Worm (Caenorhabditis elegans) whole organism, young adult: ENCODE measurements around the gene his-5.

Source experiments
- B0019.2 ChIP-seq: fragments of 200-800 bp; sonication (Bioruptor generic); conservative IDR thresholded peaks from 2 replicates; pipeline ENCODE4 v1.3.6; 2022; ENCODE audit warnings: missing genetic modification reagents, missing genetic modification characterization, missing compliant biosample characterization
- B0035.1 ChIP-seq: sonication (generic microtip); optimal IDR thresholded peaks from 2 replicates; lab custom pipeline; 2016; ENCODE audit warnings: missing genetic modification characterization, mild to moderate bottlenecking, missing compliant biosample characterization, missing genotype, missing genetic modification reagents
- C06A6.2 ChIP-seq: fragments of 200-800 bp; sonication (Bioruptor generic); conservative IDR thresholded peaks from 2 replicates; pipeline ENCODE4 v1.3.6; 2022; ENCODE audit warnings: missing genetic modification characterization, missing compliant biosample characterization
- D2030.7 ChIP-seq: fragments of 200-800 bp; sonication (Bioruptor generic); IDR thresholded peaks from 2 replicates; pipeline ENCODE4 v1.3.6; 2022; ENCODE audit warnings: missing genetic modification reagents, missing genetic modification characterization, missing compliant biosample characterization
- F10E7.11 ChIP-seq: sonication (generic microtip); optimal IDR thresholded peaks from 2 replicates; lab custom pipeline; 2017; ENCODE audit warnings: mild to moderate bottlenecking, missing genetic modification characterization, moderate library complexity, missing compliant biosample characterization
- F23B12.7 ChIP-seq: sonication (generic microtip); optimal IDR thresholded peaks from 2 replicates; lab custom pipeline; 2017; ENCODE audit warnings: missing genetic modification characterization, mild to moderate bottlenecking, missing compliant biosample characterization, antibody characterized with exemption, moderate library complexity; ENCODE audit not compliant: insufficient read depth
- F33H1.4 ChIP-seq: fragments of 200-800 bp; sonication (Bioruptor generic); IDR thresholded peaks from 2 replicates; pipeline ENCODE4 v1.3.6; 2022; ENCODE audit warnings: missing genetic modification reagents, missing genetic modification characterization, missing compliant biosample characterization
- F39B2.1 ChIP-seq: fragments of 200-800 bp; sonication (Bioruptor generic); IDR thresholded peaks from 2 replicates; pipeline ENCODE4 v1.3.6; 2022; ENCODE audit warnings: missing genetic modification reagents, missing genetic modification characterization, missing compliant biosample characterization
- F49E8.2 ChIP-seq: sonication (generic microtip); optimal IDR thresholded peaks from 3 replicates; lab custom pipeline; 2017; ENCODE audit warnings: missing genetic modification characterization, mild to moderate bottlenecking, missing compliant biosample characterization, antibody characterized with exemption, moderate library complexity; ENCODE audit not compliant: insufficient read depth
- F52B5.7 ChIP-seq: sonication (generic microtip); optimal IDR thresholded peaks from 2 replicates; lab custom pipeline; 2016; ENCODE audit warnings: mild to moderate bottlenecking, missing genetic modification characterization, missing compliant biosample characterization
- F55B11.4 ChIP-seq: sonication (generic microtip); optimal IDR thresholded peaks from 2 replicates; lab custom pipeline; 2016; ENCODE audit warnings: missing compliant biosample characterization, missing genetic modification characterization, borderline replicate concordance; ENCODE audit not compliant: insufficient read depth
- F57C9.4 ChIP-seq: sonication (generic microtip); optimal IDR thresholded peaks from 2 replicates; lab custom pipeline; 2017; ENCODE audit warnings: mild to moderate bottlenecking, missing genetic modification characterization, missing compliant biosample characterization
- T07F8.4 ChIP-seq: sonication (generic microtip); optimal IDR thresholded peaks from 2 replicates; lab custom pipeline; 2016; ENCODE audit warnings: mild to moderate bottlenecking, missing genetic modification characterization, moderate library complexity, missing compliant biosample characterization
- Y53F4B.3 ChIP-seq: fragments of 200-800 bp; sonication (Bioruptor generic); IDR thresholded peaks from 2 replicates; pipeline ENCODE4 v1.3.6; 2022; ENCODE audit warnings: missing genetic modification reagents, missing genetic modification characterization, missing compliant biosample characterization
- Y67H2A.10 ChIP-seq: fragments of 200-800 bp; sonication (Bioruptor generic); conservative IDR thresholded peaks from 2 replicates; pipeline ENCODE4 v1.3.6; 2022; ENCODE audit warnings: missing genetic modification reagents, missing genetic modification characterization, missing compliant biosample characterization
- Y79H2A.3 ChIP-seq: fragments of 200-800 bp; sonication (Bioruptor generic); conservative IDR thresholded peaks from 2 replicates; pipeline ENCODE4 v1.3.6; 2022; ENCODE audit warnings: missing genetic modification reagents, missing genetic modification characterization, missing compliant biosample characterization
- Y95B8A.8 ChIP-seq: fragments of 200-800 bp; sonication (Bioruptor generic); IDR thresholded peaks from 2 replicates; pipeline ENCODE4 v1.3.6; 2022; ENCODE audit warnings: missing genetic modification reagents, missing genetic modification characterization, missing compliant biosample characterization
- aptf-2 ChIP-seq: fragments of 200-800 bp; sonication (Bioruptor generic); conservative IDR thresholded peaks from 2 replicates; pipeline ENCODE4 v1.3.6; 2022; ENCODE audit warnings: missing genetic modification reagents, missing genetic modification characterization, missing compliant biosample characterization
- aptf-3 ChIP-seq: fragments of 200-800 bp; sonication (Bioruptor generic); IDR thresholded peaks from 2 replicates; pipeline ENCODE4 v1.3.6; 2022; ENCODE audit warnings: missing genetic modification characterization, missing compliant biosample characterization
- cebp-2 ChIP-seq: fragments of 200-800 bp; sonication (Bioruptor generic); IDR thresholded peaks from 2 replicates; pipeline ENCODE4 v1.3.6; 2022; ENCODE audit warnings: missing genetic modification characterization, missing compliant biosample characterization
- ceh-40 ChIP-seq: fragments of 200-800 bp; sonication (Bioruptor generic); IDR thresholded peaks from 2 replicates; pipeline ENCODE4 v1.3.6; 2022; ENCODE audit warnings: missing genetic modification characterization, missing compliant biosample characterization
- ceh-58 ChIP-seq: fragments of 200-800 bp; sonication (Bioruptor generic); IDR thresholded peaks from 2 replicates; pipeline ENCODE4 v1.3.6; 2022; ENCODE audit warnings: missing genetic modification characterization, missing compliant biosample characterization
- dpff-1 ChIP-seq: sonication (generic microtip); optimal IDR thresholded peaks from 2 replicates; lab custom pipeline; 2017; ENCODE audit warnings: mild to moderate bottlenecking, missing genetic modification characterization, missing compliant biosample characterization
- dpl-1 ChIP-seq: fragments of 150-350 bp; optimal IDR thresholded peaks from 2 replicates; lab custom pipeline; 2014; ENCODE audit warnings: missing biosample characterization, missing genetic modification reagents, missing genetic modification characterization
- egl-44 ChIP-seq: fragments of 200-800 bp; sonication (Bioruptor generic); IDR thresholded peaks from 2 replicates; pipeline ENCODE4 v1.3.6; 2022; ENCODE audit warnings: missing genetic modification reagents, missing genetic modification characterization, missing compliant biosample characterization
- ekl-4 ChIP-seq: fragments of 200-800 bp; sonication (Bioruptor generic); IDR thresholded peaks from 2 replicates; pipeline ENCODE4 v1.3.6; 2022; ENCODE audit warnings: missing genetic modification reagents, missing genetic modification characterization, missing compliant biosample characterization
- gei-17 ChIP-seq: fragments of 200-800 bp; sonication (Bioruptor generic); optimal IDR thresholded peaks from 2 replicates; lab custom pipeline; 2018; ENCODE audit warnings: mild to moderate bottlenecking, missing genetic modification characterization, missing compliant biosample characterization
- him-1 ChIP-seq: sonication (generic microtip); optimal IDR thresholded peaks from 2 replicates; lab custom pipeline; 2016; ENCODE audit warnings: missing genotype, missing genetic modification reagents, missing genetic modification characterization, missing compliant biosample characterization
- hlh-12 ChIP-seq: sonication (generic microtip); optimal IDR thresholded peaks from 2 replicates; lab custom pipeline; 2016; ENCODE audit warnings: missing genetic modification characterization, missing compliant biosample characterization
- hmg-20 ChIP-seq: fragments of 200-800 bp; sonication (Bioruptor generic); IDR thresholded peaks from 2 replicates; pipeline ENCODE4 v1.3.6; 2022; ENCODE audit warnings: missing genetic modification reagents, missing genetic modification characterization, missing compliant biosample characterization
- hrde-1 ChIP-seq: sonication (generic microtip); optimal IDR thresholded peaks from 2 replicates; lab custom pipeline; 2016; ENCODE audit warnings: missing genetic modification characterization, mild to moderate bottlenecking, missing compliant biosample characterization, moderate library complexity, missing genotype, missing genetic modification reagents, borderline replicate concordance
- lag-1 ChIP-seq: fragments of 200-800 bp; sonication (Bioruptor generic); IDR thresholded peaks from 2 replicates; pipeline ENCODE4 v1.3.6; 2022; ENCODE audit warnings: missing genetic modification reagents, missing genetic modification characterization, missing compliant biosample characterization
- lin-40 ChIP-seq: sonication (generic microtip); optimal IDR thresholded peaks from 2 replicates; lab custom pipeline; 2016; ENCODE audit warnings: missing genetic modification characterization, mild to moderate bottlenecking, missing compliant biosample characterization, missing genotype, missing genetic modification reagents
- lin-54 ChIP-seq: fragments of 200-800 bp; sonication (Bioruptor generic); optimal IDR thresholded peaks from 2 replicates; lab custom pipeline; 2018; ENCODE audit warnings: mild to moderate bottlenecking, missing genetic modification characterization, missing compliant biosample characterization
- madf-10 ChIP-seq: sonication (generic microtip); optimal IDR thresholded peaks from 2 replicates; lab custom pipeline; 2016; ENCODE audit warnings: mild to moderate bottlenecking, missing genetic modification characterization, missing compliant biosample characterization
- madf-8 ChIP-seq: fragments of 200-800 bp; sonication (Bioruptor generic); conservative IDR thresholded peaks from 2 replicates; pipeline ENCODE4 v1.3.6; 2022; ENCODE audit warnings: missing genetic modification reagents, missing genetic modification characterization, missing compliant biosample characterization
- mes-4 ChIP-seq: sonication (generic microtip); optimal IDR thresholded peaks from 2 replicates; lab custom pipeline; 2016; ENCODE audit warnings: missing genotype, missing genetic modification characterization, missing compliant biosample characterization
- nfya-1 ChIP-seq: sonication (generic microtip); optimal IDR thresholded peaks from 2 replicates; lab custom pipeline; 2017; ENCODE audit warnings: antibody characterized with exemption, missing compliant biosample characterization, missing genetic modification characterization, borderline replicate concordance; ENCODE audit not compliant: insufficient read depth
- nfyb-1 ChIP-seq: fragments of 200-800 bp; sonication (Bioruptor generic); IDR thresholded peaks from 2 replicates; pipeline ENCODE4 v1.3.6; 2022; ENCODE audit warnings: missing genetic modification reagents, missing genetic modification characterization, missing compliant biosample characterization
- nhr-179 ChIP-seq: sonication (generic microtip); optimal IDR thresholded peaks from 2 replicates; lab custom pipeline; 2016; ENCODE audit warnings: mild to moderate bottlenecking, missing genetic modification characterization, missing compliant biosample characterization
- nhr-27 ChIP-seq: fragments of 200-800 bp; sonication (Bioruptor generic); optimal IDR thresholded peaks from 2 replicates; lab custom pipeline; 2018; ENCODE audit warnings: mild to moderate bottlenecking, missing genetic modification characterization, moderate library complexity, missing compliant biosample characterization
- nhr-80 ChIP-seq: sonication (generic microtip); optimal IDR thresholded peaks from 2 replicates; lab custom pipeline; 2016; ENCODE audit warnings: missing genetic modification characterization, missing compliant biosample characterization
- pbrm-1 ChIP-seq: fragments of 200-800 bp; sonication (Bioruptor generic); IDR thresholded peaks from 2 replicates; pipeline ENCODE4 v1.3.6; 2022; ENCODE audit warnings: missing genetic modification reagents, missing genetic modification characterization, missing compliant biosample characterization
- rpc-1 ChIP-seq, 2 experiments: fragments of 150-350 bp in 1 of 2; sonication (generic microtip) in 1 of 2; optimal IDR thresholded peaks; 2 replicates each; lab custom pipeline; 2014 to 2018; ENCODE audit warnings: missing biosample characterization in 1 of 2, missing genetic modification characterization in 1 of 2, missing genetic modification reagents in 1 of 2, missing genotype in 1 of 2
- sdz-38 ChIP-seq: sonication (generic microtip); optimal IDR thresholded peaks from 2 replicates; lab custom pipeline; 2016; ENCODE audit warnings: missing genotype, missing genetic modification characterization, missing compliant biosample characterization
- sea-2 ChIP-seq: fragments of 200-800 bp; sonication (Bioruptor generic); IDR thresholded peaks from 2 replicates; pipeline ENCODE4 v1.3.6; 2022; ENCODE audit warnings: missing genetic modification characterization, missing compliant biosample characterization
- ztf-25 ChIP-seq: fragments of 200-800 bp; sonication (Bioruptor generic); IDR thresholded peaks from 2 replicates; pipeline ENCODE4 v1.3.6; 2022; ENCODE audit warnings: missing genetic modification reagents, missing genetic modification characterization, missing compliant biosample characterization
- ztf-28 ChIP-seq: fragments of 200-800 bp; sonication (Bioruptor generic); IDR thresholded peaks from 2 replicates; pipeline ENCODE4 v1.3.6; 2022; ENCODE audit warnings: missing genetic modification reagents, missing genetic modification characterization, missing compliant biosample characterization
- ztf-3 ChIP-seq: fragments of 200-800 bp; sonication (Bioruptor generic); optimal IDR thresholded peaks from 2 replicates; lab custom pipeline; 2018; ENCODE audit warnings: mild to moderate bottlenecking, missing genetic modification characterization, missing compliant biosample characterization

his-5 gene

ce11 chrV:8495965-8496364, 39.0 kb upstream of the his-5 start (continued):
- TF ChIP-seq C06A6.2 (GFP tag; lab: Robert Waterston, UW) (no peak), nhr-80 (tag; lab: Kevin White, UChicago) (no peak), gei-17 (GFP tag; lab: Kevin White, UChicago) (no peak), nfya-1 (tag; lab: Kevin White, UChicago) (no peak), madf-10 (peak; percentile 33), ztf-25 (GFP tag; lab: Robert Waterston, UW) (peak; percentile 72; the same call in 1 of the 2 replicates), nhr-179 (tag; lab: Kevin White, UChicago) (no peak), F39B2.1 (GFP tag; lab: Robert Waterston, UW) (no peak), Y53F4B.3 (GFP tag; lab: Robert Waterston, UW) (no peak), lin-54 (GFP tag; lab: Kevin White, UChicago) (peak; percentile 29), Y67H2A.10 (GFP tag; lab: Robert Waterston, UW) (peak; percentile 35; the same call in 1 of the 2 replicates), lin-40 (no peak), ztf-28 (GFP tag; lab: Robert Waterston, UW) (no peak), nhr-27 (peak; percentile 13), F49E8.2 (peak; percentile 21), rpc-1 (optimal IDR thresholded peaks at IDR 0.05; lab: Kevin White, UChicago) (peak; percentile 72), rpc-1 (tag; optimal IDR thresholded peaks at IDR 0.05; lab: Kevin White, UChicago) (peak; percentile 88), dpff-1 (tag; lab: Kevin White, UChicago) (no peak), B0019.2 (GFP tag; lab: Robert Waterston, UW) (no peak), sdz-38 (no peak), F33H1.4 (GFP tag; lab: Robert Waterston, UW) (no peak; the same call in 1 of the 2 replicates), F23B12.7 (tag; lab: Kevin White, UChicago) (peak; percentile 58), ekl-4 (GFP tag; lab: Robert Waterston, UW) (no peak), hmg-20 (GFP tag; lab: Robert Waterston, UW) (no peak), F55B11.4 (no peak), him-1 (tag; lab: Kevin White, UChicago) (peak; percentile 89), mes-4 (tag; lab: Kevin White, UChicago) (no peak), cebp-2 (0 out of 2 replicates have a peak, but pooled peaks have one; percentile 44), Y79H2A.3 (no peak), aptf-2 (GFP tag; lab: Robert Waterston, UW) (no peak), ztf-3 (GFP tag; lab: Kevin White, UChicago) (no peak), dpl-1 (GFP tag; lab: Kevin White, UChicago) (no peak), hlh-12 (tag; lab: Kevin White, UChicago) (no peak), F57C9.4 (tag; lab: Kevin White, UChicago) (no peak), egl-44 (GFP tag; lab: Robert Waterston, UW) (0 out of 2 replicates have a peak, but pooled peaks have one; percentile 26), nfyb-1 (GFP tag; lab: Robert Waterston, UW) (no peak), D2030.7 (peak; percentile 66), sea-2 (GFP tag; lab: Robert Waterston, UW) (no peak), F52B5.7 (no peak), ceh-58 (GFP tag; lab: Robert Waterston, UW) (no peak), hrde-1 (tag; lab: Kevin White, UChicago) (peak; percentile 6), T07F8.4 (tag; lab: Kevin White, UChicago) (peak; percentile 35), lag-1 (GFP tag; lab: Robert Waterston, UW) (no peak), Y95B8A.8 (GFP tag; lab: Robert Waterston, UW) (0 out of 2 replicates have a peak, but pooled peaks have one; percentile 77), B0035.1 (no peak), pbrm-1 (GFP tag; lab: Robert Waterston, UW) (peak; percentile 58; the same call in 1 of the 2 replicates), aptf-3 (no peak), F10E7.11 (tag; lab: Kevin White, UChicago) (no peak), madf-8 (GFP tag; lab: Robert Waterston, UW) (no peak), ceh-40 (GFP tag; lab: Robert Waterston, UW) (peak; percentile 63; the same call in 1 of the 2 replicates)
